Worm (Caenorhabditis elegans): Measurements from ENCODE around the gene fbxa-167.

fbxa-167 gene

ce11 chrII:13637941-13638489 lies 3.3 kb upstream of the fbxa-167 start, which contains the start of gene phdh-1:
Gene phdh-1 (minus strand): TSS chrII:13638480.
- TF ChIP-seq aha-1 (tag) (peak; percentile 84), sdz-12 (GFP tag; optimal IDR thresholded peaks at IDR 0.05) (no peak), hlh-30 (tag; optimal IDR thresholded peaks at IDR 0.05; ENCODE audit: insufficient read depth) (peak; percentile 51), hmg-1.1 (GFP tag; IDR thresholded peaks at IDR 0.05) (no peak), lin-29 (GFP tag; IDR thresholded peaks at IDR 0.05) (no peak), set-16 (GFP tag; IDR thresholded peaks at IDR 0.05) (peak; percentile 74), unc-62 (GFP tag; optimal IDR thresholded peaks at IDR 0.05 in 1 of 2) (peak in 1 of 2 experiments; percentile 18), unc-62 (tag; optimal IDR thresholded peaks at IDR 0.05) (no peak), arid-1 (GFP tag; conservative IDR thresholded peaks at IDR 0.05) (no peak), ceh-28 (tag; optimal IDR thresholded peaks at IDR 0.05) (no peak), Y75B8A.6 (GFP tag; IDR thresholded peaks at IDR 0.05) (no peak), madf-5 (GFP tag; IDR thresholded peaks at IDR 0.05) (0 out of 4 replicates have a peak, but pooled peaks of 1 of the 2 experiments have one; percentile 23), mdt-29 (GFP tag; IDR thresholded peaks at IDR 0.05) (no peak)

- TF ChIP-seq zag-1 (tag; optimal IDR thresholded peaks at IDR 0.05) (no peak), hif-1 (tag; optimal IDR thresholded peaks at IDR 0.05) (peak; percentile 93 to 97), set-16 (GFP tag; IDR thresholded peaks at IDR 0.05) (no peak), T20F7.1 (GFP tag; optimal IDR thresholded peaks at IDR 0.05) (no peak), ztf-7 (tag; optimal IDR thresholded peaks at IDR 0.05) (peak; percentile 13), nhr-6 (tag; optimal IDR thresholded peaks at IDR 0.05) (peak; percentile 11), madf-5 (GFP tag; IDR thresholded peaks at IDR 0.05) (no peak), dve-1 (tag; optimal IDR thresholded peaks at IDR 0.05; ENCODE audit: insufficient read depth) (peak; percentile 82), hlh-30 (tag; optimal IDR thresholded peaks at IDR 0.05; ENCODE audit: insufficient read depth) (no peak), daf-16 (GFP tag; optimal IDR thresholded peaks at IDR 0.05) (no peak), daf-16 (tag; optimal IDR thresholded peaks at IDR 0.05) (peak; percentile 91), ceh-28 (tag; optimal IDR thresholded peaks at IDR 0.05) (peak; percentile 55), unc-62 (GFP tag; optimal IDR thresholded peaks at IDR 0.05 in 1 of 2) (peak in 1 of 2 experiments; percentile 68), unc-62 (tag; optimal IDR thresholded peaks at IDR 0.05) (no peak), dpl-1 (GFP tag; optimal IDR thresholded peaks at IDR 0.05) (peak; percentile 13), nhr-76 (tag; optimal IDR thresholded peaks at IDR 0.05) (no peak), dmd-6 (GFP tag; IDR thresholded peaks at IDR 0.05) (peak; percentile 25), nhr-28 (tag; optimal IDR thresholded peaks at IDR 0.05) (peak; percentile 75), aha-1 (tag) (peak; percentile 100), php-3 (GFP tag; IDR thresholded peaks at IDR 0.05) (0 out of 2 replicates have a peak, but pooled peaks have one; percentile 19), T26A8.4 (GFP tag; IDR thresholded peaks at IDR 0.05) (peak; percentile 9; the same call in 1 of the 2 replicates), nhr-77 (tag; optimal IDR thresholded peaks at IDR 0.05) (peak; percentile 82), mxl-3 (GFP tag; optimal IDR thresholded peaks at IDR 0.05) (peak; percentile 53), pqm-1 (tag; optimal IDR thresholded peaks at IDR 0.05) (peak; percentile 2), nhr-42 (GFP tag; IDR thresholded peaks at IDR 0.05) (peak; percentile 76), lsy-2 (tag; optimal IDR thresholded peaks at IDR 0.05) (peak in 1 of 2 experiments; percentile 50), mdl-1 (tag; optimal IDR thresholded peaks at IDR 0.05) (peak in 1 of 2 experiments; percentile 69), hlh-11 (tag; optimal IDR thresholded peaks at IDR 0.05) (peak; percentile 87), dmd-9 (GFP tag; IDR thresholded peaks at IDR 0.05) (no peak), egl-27 (tag; optimal IDR thresholded peaks at IDR 0.05) (no peak), skn-1 (tag; optimal IDR thresholded peaks at IDR 0.05) (no peak), nhr-102 (tag; optimal IDR thresholded peaks at IDR 0.05) (peak; percentile 14), lin-13 (GFP tag; optimal IDR thresholded peaks at IDR 0.05) (peak; percentile 16), dmd-8 (GFP tag; IDR thresholded peaks at IDR 0.05) (no peak), mep-1 (tag; optimal IDR thresholded peaks at IDR 0.05) (peak; percentile 54), spr-1 (tag; optimal IDR thresholded peaks at IDR 0.05) (peak; percentile 17), nhr-48 (tag; optimal IDR thresholded peaks at IDR 0.05) (peak; percentile 87), daf-8 (GFP tag; IDR thresholded peaks at IDR 0.05) (no peak)
Measured at ce11 chrII:13638576-13638975, 2.7 kb upstream of the fbxa-167 start.
